Worm (Caenorhabditis elegans) whole organism, L1 larva: Measurements from ENCODE around the gene spsb-2.

Source experiments
- F16B12.6 ChIP-seq: fragments of 150-350 bp; optimal IDR thresholded peaks from 2 replicates; lab custom pipeline; 2014; ENCODE audit warnings: missing biosample characterization, missing genetic modification characterization
- ama-1 ChIP-seq: fragments of 150-350 bp; optimal IDR thresholded peaks from 2 replicates; lab custom pipeline; 2014
- ceh-82 ChIP-seq, 3 experiments: fragments of 150-350 bp in 1 of 3; sonication (generic microtip) in 2 of 3; optimal IDR thresholded peaks; 2 replicates each; lab custom pipeline; 2014 to 2017; ENCODE audit warnings: missing biosample characterization in 3 of 3, missing genetic modification characterization in 3 of 3
- lin-15B ChIP-seq: fragments of 150-350 bp; sonication (generic microtip); optimal IDR thresholded peaks from 3 replicates; lab custom pipeline; 2014; ENCODE audit warnings: missing biosample characterization, missing genetic modification characterization
- nhr-28 ChIP-seq: fragments of 150-350 bp; optimal IDR thresholded peaks from 2 replicates; lab custom pipeline; 2014; ENCODE audit warnings: missing biosample characterization, missing genetic modification characterization
- nhr-90 ChIP-seq: sonication (generic microtip); optimal IDR thresholded peaks from 2 replicates; lab custom pipeline; 2016; ENCODE audit warnings: mild to moderate bottlenecking, missing genetic modification characterization, missing compliant biosample characterization; ENCODE audit not compliant: poor library complexity
- skn-1 ChIP-seq: fragments of 150-350 bp; optimal IDR thresholded peaks from 2 replicates; lab custom pipeline; 2014; ENCODE audit warnings: missing biosample characterization, missing genetic modification characterization
- unc-62 ChIP-seq: fragments of 150-350 bp; optimal IDR thresholded peaks from 2 replicates; lab custom pipeline; 2014; ENCODE audit warnings: missing biosample characterization, missing genetic modification reagents, missing genetic modification characterization
- zag-1 ChIP-seq: fragments of 150-350 bp; optimal IDR thresholded peaks from 2 replicates; lab custom pipeline; 2014; ENCODE audit warnings: missing biosample characterization, missing genetic modification characterization

DNA sequence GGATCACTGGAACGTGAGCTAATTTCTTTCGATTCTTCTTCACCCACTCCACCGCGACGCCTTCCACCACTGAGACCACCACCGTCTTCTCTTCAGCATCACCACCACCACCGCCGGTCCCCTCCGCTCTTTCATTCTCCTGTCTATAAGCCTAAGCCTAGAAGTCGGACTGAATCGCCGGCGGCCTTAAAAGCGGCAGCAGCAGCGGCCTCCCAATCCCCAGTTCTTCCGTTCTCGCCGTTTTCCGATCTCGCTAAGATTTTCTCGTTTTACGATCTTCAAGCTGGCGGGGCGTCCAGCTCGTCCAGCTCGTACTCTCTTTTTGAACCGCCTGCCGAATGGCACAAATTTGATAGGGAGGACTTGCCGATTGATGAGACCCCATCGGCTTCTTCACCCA, 4.0 kb upstream of the spsb-2 start:
- TF ChIP-seq lin-15B, result no peak
- TF ChIP-seq unc-62 (GFP tag; lab: Kevin White, UChicago), result no peak
- no peak for TF ChIP-seq ama-1 (lab: Kevin White, UChicago)
- no peak for TF ChIP-seq ceh-82 (tag; optimal IDR thresholded peaks at IDR 0.05; lab: Kevin White, UChicago)
- TF ChIP-seq nhr-28 (tag; lab: Kevin White, UChicago), result no peak
- no peak for TF ChIP-seq nhr-90 (tag; lab: Kevin White, UChicago)
- no peak for TF ChIP-seq F16B12.6 (tag; lab: Kevin White, UChicago)
- no peak for TF ChIP-seq skn-1 (tag; lab: Kevin White, UChicago)
- TF ChIP-seq zag-1 (tag; lab: Kevin White, UChicago), result no peak
